Worm (Caenorhabditis elegans): ENCODE data around the gene acl-14.

DNA sequence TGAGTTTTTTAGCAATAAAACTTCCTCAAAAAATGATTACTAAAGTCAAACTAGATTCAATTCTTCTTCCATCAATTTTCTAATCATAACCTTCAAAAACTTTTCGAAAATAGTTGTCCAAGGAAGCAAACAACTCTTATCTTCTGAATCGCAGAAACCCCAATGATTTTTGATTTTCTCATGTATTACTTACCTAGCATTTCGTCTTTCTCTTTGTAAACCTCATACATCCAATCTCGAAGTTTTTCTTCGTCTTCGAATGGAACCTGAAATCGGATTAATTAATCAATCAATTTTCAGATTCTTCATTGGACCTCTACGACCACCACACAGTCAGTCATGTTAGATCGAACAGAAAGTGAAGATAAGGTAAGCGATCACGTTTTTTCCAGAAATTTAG lies 4.8 kb downstream of the acl-14 start, which contains the start of gene K07B1.4:
- TF ChIP-seq unc-62 (GFP tag; optimal IDR thresholded peaks at IDR 0.05) (no peak), pha-4 (tag; optimal IDR thresholded peaks at IDR 0.05) (no peak), elt-3 (tag; optimal IDR thresholded peaks at IDR 0.05) (no peak), ztf-11 (tag; optimal IDR thresholded peaks at IDR 0.05) (no peak), mls-2 (tag; optimal IDR thresholded peaks at IDR 0.05) (no peak), lin-13 (tag; optimal IDR thresholded peaks at IDR 0.05) (no peak), M03D4.4 (tag; optimal IDR thresholded peaks at IDR 0.05) (no peak), nhr-12 (tag; optimal IDR thresholded peaks at IDR 0.05) (no peak), zip-8 (tag; optimal IDR thresholded peaks at IDR 0.05) (no peak), nhr-76 (tag; optimal IDR thresholded peaks at IDR 0.05) (no peak), hlh-1 (tag; optimal IDR thresholded peaks at IDR 0.05) (no peak), ham-2 (GFP tag; optimal IDR thresholded peaks at IDR 0.05) (no peak)
